Fruit fly (Drosophila melanogaster) whole organism, wandering third instar larva: Measurements from ENCODE around the gene CG31337.

Source experiments
- GATAd ChIP-seq: sonication (Bioruptor generic); optimal IDR thresholded peaks from 2 replicates; lab custom pipeline; 2016; ENCODE audit warnings: missing biosample characterization, missing genetic modification characterization
- Myc ChIP-seq: fragments of >200 bp; optimal IDR thresholded peaks from 2 replicates; lab custom pipeline; 2017
- OdsH ChIP-seq: fragments of 200-800 bp; sonication (Bioruptor generic); optimal IDR thresholded peaks from 2 replicates; lab custom pipeline; 2016; ENCODE audit warnings: missing biosample characterization, mild to moderate bottlenecking, missing genetic modification characterization
- fru ChIP-seq: fragments of 200-800 bp; sonication (Bioruptor generic); optimal IDR thresholded peaks from 3 replicates; lab custom pipeline; 2016; ENCODE audit warnings: missing biosample characterization, mild to moderate bottlenecking, missing genetic modification characterization
- pan ChIP-seq: fragments of >200 bp; optimal IDR thresholded peaks from 2 replicates; lab custom pipeline; 2017
- psq ChIP-seq: fragments of 200-800 bp; sonication (Bioruptor generic); optimal IDR thresholded peaks from 3 replicates; lab custom pipeline; 2017; ENCODE audit warnings: missing biosample characterization, mild to moderate bottlenecking, missing genetic modification characterization, moderate library complexity
- sage ChIP-seq: fragments of 200-800 bp; sonication (Bioruptor generic); optimal IDR thresholded peaks from 2 replicates; lab custom pipeline; 2016; ENCODE audit warnings: missing biosample characterization, mild to moderate bottlenecking, missing genetic modification characterization
- usp ChIP-seq: fragments of >200 bp; optimal IDR thresholded peaks from 2 replicates; lab custom pipeline; 2017; ENCODE audit warnings: missing biosample characterization, missing genetic modification characterization

DNA sequence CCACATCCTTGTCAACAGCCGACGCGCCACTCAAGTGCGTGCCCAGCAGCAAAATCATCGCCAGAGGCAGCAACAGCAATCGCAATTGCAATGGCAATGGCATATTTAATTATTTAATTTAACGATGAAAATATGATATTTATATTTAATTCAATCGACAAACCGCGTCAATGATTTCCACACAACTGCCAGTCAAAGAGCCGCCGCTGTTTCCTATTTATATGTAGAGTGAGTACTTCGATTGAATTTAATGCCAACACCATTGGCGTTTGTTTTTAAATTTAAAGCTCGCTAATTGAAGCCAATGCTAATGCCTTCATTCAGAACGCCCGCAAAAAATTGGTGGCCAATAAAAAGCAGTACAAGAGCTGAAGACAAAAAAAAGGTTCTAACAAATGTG, 47.4 kb upstream of the CG31337 start, which contains the start of gene CG14369:
- TF ChIP-seq OdsH (GFP tag; lab: Kevin White, UChicago) (no peak), sage (no peak), Myc (lab: Kevin White, UChicago) (no peak), psq (GFP tag; lab: Kevin White, UChicago) (no peak), fru (GFP tag; lab: Kevin White, UChicago) (no peak), usp (no peak), pan (no peak), GATAd (GFP tag; lab: Kevin White, UChicago) (no peak)
